Fruit fly (Drosophila melanogaster) whole organism: Measurements from ENCODE around the gene CG13946.

Experiments
- Dll ChIP-seq: fragments of >200 bp; optimal IDR thresholded peaks from 2 replicates; lab custom pipeline; 2017
- psq ChIP-seq: fragments of >200 bp; optimal IDR thresholded peaks from 2 replicates; lab custom pipeline; 2017

- TF ChIP-seq Dll (lab: Kevin White, UChicago): no peak
- no peak for TF ChIP-seq psq (lab: Kevin White, UChicago)
Measured at dm6 chr2L:773247-773646, 3.1 kb upstream of the CG13946 start, which contains the start of gene CG12506.
